Fruit fly (Drosophila melanogaster) Kc167 (cell line): ENCODE results near the gene kipf.

Experiments
- Myc ChIP-seq: fragments of >200 bp; optimal IDR thresholded peaks from 2 replicates; lab custom pipeline; 2017; ENCODE audit warnings: missing external identifiers
- Sin3A ChIP-seq: fragments of >200 bp; optimal IDR thresholded peaks from 2 replicates; lab custom pipeline; 2018; ENCODE audit warnings: missing external identifiers
- h ChIP-seq: fragments of >200 bp; optimal IDR thresholded peaks from 3 replicates; lab custom pipeline; 2018; ENCODE audit warnings: missing external identifiers
- insv ChIP-seq: fragments of >200 bp; optimal IDR thresholded peaks from 3 replicates; lab custom pipeline; 2018; ENCODE audit warnings: missing external identifiers
- psq ChIP-seq: fragments of >200 bp; optimal IDR thresholded peaks from 2 replicates; lab custom pipeline; 2017; ENCODE audit warnings: missing external identifiers
- ttk ChIP-seq: sonication (Bioruptor generic); optimal IDR thresholded peaks from 2 replicates; lab custom pipeline; 2017; ENCODE audit warnings: missing external identifiers

DNA sequence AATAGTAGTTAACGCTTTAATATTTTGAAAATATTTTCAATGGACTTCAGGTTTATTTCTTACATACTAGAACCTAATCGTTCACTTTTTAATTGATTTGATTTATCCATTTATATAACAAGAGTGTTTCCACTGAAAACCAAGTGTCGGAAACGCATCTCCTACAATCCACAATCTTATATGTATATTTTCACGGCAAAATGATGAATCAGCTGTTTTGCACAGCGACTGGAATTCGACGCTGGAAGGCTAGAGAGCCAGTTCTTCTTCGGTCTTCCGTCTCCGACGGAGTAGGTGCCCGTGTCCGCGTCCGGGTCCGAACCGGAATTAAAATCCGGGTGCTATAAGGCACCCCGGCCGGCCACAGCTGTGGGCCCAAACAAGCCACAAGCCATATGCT is 29.2 kb upstream of the kipf start:
- no peak for TF ChIP-seq insv
- TF ChIP-seq h (lab: Kevin White, UChicago): no peak
- no peak for TF ChIP-seq Sin3A (lab: Kevin White, UChicago)
- no peak for TF ChIP-seq psq (lab: Kevin White, UChicago)
- no peak for TF ChIP-seq ttk (lab: Kevin White, UChicago)
- no peak for TF ChIP-seq Myc
